Worm (Caenorhabditis elegans): ENCODE measurements around the gene perm-4.

DNA sequence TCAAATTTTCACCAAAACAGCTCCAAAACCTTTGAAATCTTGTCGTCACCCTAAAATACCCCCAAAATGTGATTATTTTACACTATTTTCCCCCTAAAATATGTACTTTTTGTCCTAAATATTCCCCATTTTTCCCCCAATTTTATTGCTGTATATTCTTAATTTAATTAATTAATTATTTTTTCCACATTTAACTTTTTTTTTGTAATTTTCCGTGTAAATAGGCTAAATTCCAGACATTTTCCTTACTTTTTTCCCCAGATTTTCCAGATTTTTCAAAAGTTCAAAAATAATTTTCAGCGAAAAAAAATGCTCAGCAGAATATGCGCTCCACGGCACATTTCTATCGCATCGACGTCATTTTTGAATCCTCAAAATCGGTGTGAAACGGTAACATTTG lies 27.8 kb downstream of the perm-4 start, which contains the start of gene cox-18:
- TF ChIP-seq fkh-10 (GFP tag; optimal IDR thresholded peaks at IDR 0.05) (no peak), ceh-6 (GFP tag; optimal IDR thresholded peaks at IDR 0.05) (no peak), odd-2 (tag; optimal IDR thresholded peaks at IDR 0.05) (no peak), ceh-48 (tag; optimal IDR thresholded peaks at IDR 0.05) (no peak), syd-9 (tag; optimal IDR thresholded peaks at IDR 0.05) (no peak), mec-3 (tag; optimal IDR thresholded peaks at IDR 0.05; ENCODE audit: borderline replicate concordance) (no peak), unc-86 (tag; optimal IDR thresholded peaks at IDR 0.05) (no peak)
